Worm (Caenorhabditis elegans) whole organism, L4/young adult: ENCODE data around the gene nrde-3.

Experiments
- dao-5 ChIP-seq: sonication (generic microtip); optimal IDR thresholded peaks from 2 replicates; lab custom pipeline; 2016; ENCODE audit warnings: missing genotype, missing genetic modification characterization, moderate library complexity, missing compliant biosample characterization
- him-1 ChIP-seq: sonication (generic microtip); optimal IDR thresholded peaks from 2 replicates; lab custom pipeline; 2016; ENCODE audit warnings: missing genotype, missing genetic modification reagents, missing genetic modification characterization, missing compliant biosample characterization

- TF ChIP-seq him-1, result no peak
- TF ChIP-seq dao-5 (tag; lab: Kevin White, UChicago), result no peak
Observed at ce11 chrX:388728-389127, 16.7 kb downstream of the nrde-3 start, which contains the start of gene ceh-93.
